Worm (Caenorhabditis elegans): ENCODE data around the gene srh-99.
"Not testable (repeated sequence)": the region's sequence is repeated elsewhere in the genome, so short reads cannot be mapped to it uniquely, and the experiment has no call there.

Gene srh-99

ce11 chrII:3716455-3716854, at the start of gene srh-99:
srh-99 (minus strand) TSS chrII:3716555.
- TF ChIP-seq hpl-2 (GFP tag; optimal IDR thresholded peaks at IDR 0.05) (no peak), nhr-28 (tag; optimal IDR thresholded peaks at IDR 0.05) (no peak), nhr-84 (tag; optimal IDR thresholded peaks at IDR 0.05) (no peak), mep-1 (tag; optimal IDR thresholded peaks at IDR 0.05) (no peak), fkh-8 (tag; optimal IDR thresholded peaks at IDR 0.05) (no peak)

- TF ChIP-seq efl-1 (optimal IDR thresholded peaks at IDR 0.05) = no peak
- TF ChIP-seq efl-1 (GFP tag; optimal IDR thresholded peaks at IDR 0.05 in 1 of 2) = no peak
- no peak for TF ChIP-seq ets-5 (GFP tag; IDR thresholded peaks at IDR 0.05)
- no peak for TF ChIP-seq vab-15 (tag; optimal IDR thresholded peaks at IDR 0.05)
- TF ChIP-seq skn-1 (tag; optimal IDR thresholded peaks at IDR 0.05) = no peak
- TF ChIP-seq fos-1 (tag; optimal IDR thresholded peaks at IDR 0.05) = no peak
- no peak for TF ChIP-seq jun-1 (tag; optimal IDR thresholded peaks at IDR 0.05)
- no peak for TF ChIP-seq mep-1 (tag; optimal IDR thresholded peaks at IDR 0.05)
- TF ChIP-seq aha-1 (tag; optimal IDR thresholded peaks at IDR 0.05) = no peak
- no peak for TF ChIP-seq C04F5.9 (tag; optimal IDR thresholded peaks at IDR 0.05)
- no peak for TF ChIP-seq tlp-1 (tag; optimal IDR thresholded peaks at IDR 0.05)
- no peak for TF ChIP-seq nhr-19 (GFP tag; conservative IDR thresholded peaks at IDR 0.05)
- no peak for TF ChIP-seq mdl-1 (tag; optimal IDR thresholded peaks at IDR 0.05)
- TF ChIP-seq unc-86 (tag; optimal IDR thresholded peaks at IDR 0.05) = no peak
- no peak for TF ChIP-seq sox-4 (tag; optimal IDR thresholded peaks at IDR 0.05)
- TF ChIP-seq elt-3 (tag; optimal IDR thresholded peaks at IDR 0.05) = no peak
- no peak for TF ChIP-seq ztf-4 (tag; optimal IDR thresholded peaks at IDR 0.05)
- TF ChIP-seq unc-30 (tag; optimal IDR thresholded peaks at IDR 0.05) = no peak
These were observed 48.1 kb upstream of the srh-99 start, which contains the start of gene srx-112 for ce11 chrII:3764486-3764885. srx-112 (minus strand) TSS chrII:3764586.

ce11 chrII:3761599-3761998, 45.2 kb upstream of the srh-99 start, which contains the start of gene T24E12.6:
T24E12.6 (minus strand) TSS chrII:3761699.
- TF ChIP-seq lin-35 (GFP tag; optimal IDR thresholded peaks at IDR 0.05); tbx-2 (tag; optimal IDR thresholded peaks at IDR 0.05); fkh-10 (GFP tag; optimal IDR thresholded peaks at IDR 0.05): not testable (repeated sequence)

- TF ChIP-seq F16B12.6 (tag; optimal IDR thresholded peaks at IDR 0.05) = no peak
- no peak for TF ChIP-seq sptf-1 (tag; optimal IDR thresholded peaks at IDR 0.05)
- TF ChIP-seq hlh-17 (GFP tag; optimal IDR thresholded peaks at IDR 0.05; ENCODE audit: borderline replicate concordance) = no peak
- TF ChIP-seq nhr-71 (tag; optimal IDR thresholded peaks at IDR 0.05) = peak; percentile 52
- TF ChIP-seq pag-3 (tag; optimal IDR thresholded peaks at IDR 0.05; ENCODE audit: borderline replicate concordance, insufficient read depth) = no peak
- TF ChIP-seq fkh-8 (tag; optimal IDR thresholded peaks at IDR 0.05) = peak; percentile 55
These were observed 42.7 kb upstream of the srh-99 start, which contains the start of gene T24E12.12 for ce11 chrII:3759010-3759409. T24E12.12 (plus strand) TSS chrII:3759290.

ce11 chrII:3757499-3757898, 41.1 kb upstream of the srh-99 start, which contains the start of gene srx-111:
srx-111 (plus strand) TSS chrII:3757799.
- no peak for TF ChIP-seq nhr-237 (tag; optimal IDR thresholded peaks at IDR 0.05)
- TF ChIP-seq swsn-7 (tag; optimal IDR thresholded peaks at IDR 0.05) = no peak
- no peak for TF ChIP-seq nhr-12 (tag; optimal IDR thresholded peaks at IDR 0.05)
- TF ChIP-seq nhr-20 (tag; optimal IDR thresholded peaks at IDR 0.05) = no peak
- no peak for TF ChIP-seq irx-1 (tag; optimal IDR thresholded peaks at IDR 0.05)

ce11 chrII:3753598-3753997, 37.2 kb upstream of the srh-99 start, which contains the start of gene rcd-1:
rcd-1 (plus strand) TSS chrII:3753898.
- TF ChIP-seq efl-1 (optimal IDR thresholded peaks at IDR 0.05) (no peak), efl-1 (GFP tag; optimal IDR thresholded peaks at IDR 0.05 in 1 of 2) (no peak), nhr-19 (GFP tag; conservative IDR thresholded peaks at IDR 0.05) (no peak), pqm-1 (tag; optimal IDR thresholded peaks at IDR 0.05) (no peak), xbp-1 (tag; optimal IDR thresholded peaks at IDR 0.05) (no peak), ztf-11 (tag; optimal IDR thresholded peaks at IDR 0.05) (no peak), C34B4.2 (tag; optimal IDR thresholded peaks at IDR 0.05) (no peak)
